Worm (Caenorhabditis elegans) whole organism, L4 larva: ENCODE results near the gene F09F7.6.

ENCODE experiments used
- D1046.2 ChIP-seq: fragments of 200-800 bp; sonication (Bioruptor generic); IDR thresholded peaks from 2 replicates; pipeline ENCODE4 v1.3.6; 2022; ENCODE audit warnings: missing genetic modification characterization, missing compliant biosample characterization
- Y48G9A.11 ChIP-seq: fragments of 200-800 bp; sonication (Bioruptor generic); IDR thresholded peaks from 2 replicates; pipeline ENCODE4 v1.3.6; 2022; ENCODE audit warnings: missing genetic modification reagents, missing genetic modification characterization, missing compliant biosample characterization
- Y75B8A.6 ChIP-seq: fragments of 200-800 bp; sonication (Bioruptor generic); IDR thresholded peaks from 2 replicates; pipeline ENCODE4 v1.3.6; 2022; ENCODE audit warnings: missing genetic modification reagents, missing genetic modification characterization, missing compliant biosample characterization
- ZK337.2 ChIP-seq: fragments of 200-800 bp; sonication (Bioruptor generic); IDR thresholded peaks from 2 replicates; pipeline ENCODE4 v1.3.6; 2022; ENCODE audit warnings: missing genetic modification reagents, missing genetic modification characterization, missing compliant biosample characterization
- aha-1 ChIP-seq: fragments of 150-350 bp; peaks from one replicate; lab custom pipeline; 2014; ENCODE audit warnings: missing biosample characterization, missing genetic modification characterization
- ceh-20 ChIP-seq: fragments of 200-800 bp; sonication (Bioruptor generic); IDR thresholded peaks from 2 replicates; pipeline ENCODE4 v1.3.6; 2022; ENCODE audit warnings: missing genetic modification reagents, missing genetic modification characterization, missing compliant biosample characterization
- ceh-44 ChIP-seq: fragments of 200-800 bp; sonication (Bioruptor generic); IDR thresholded peaks from 2 replicates; pipeline ENCODE4 v1.3.6; 2022; ENCODE audit warnings: missing genetic modification reagents, missing genetic modification characterization, missing compliant biosample characterization
- ceh-82 ChIP-seq: sonication (generic microtip); optimal IDR thresholded peaks from 2 replicates; lab custom pipeline; 2017; ENCODE audit warnings: missing biosample characterization, missing genetic modification characterization
- ctbp-1 ChIP-seq: fragments of 200-800 bp; sonication (Bioruptor generic); IDR thresholded peaks from 2 replicates; pipeline ENCODE4 v1.3.6; 2022; ENCODE audit warnings: missing genetic modification reagents, missing genetic modification characterization, missing compliant biosample characterization
- daf-16 ChIP-seq, 3 experiments: sonication (generic microtip); optimal IDR thresholded peaks; 2 replicates each; lab custom pipeline; 2016 to 2017; ENCODE audit warnings: missing genetic modification characterization in 3 of 3, missing genetic modification reagents in 3 of 3, mild to moderate bottlenecking in 2 of 3, missing compliant biosample characterization in 2 of 3, missing biosample characterization in 1 of 3, moderate library complexity in 1 of 3
- daf-8 ChIP-seq: fragments of 200-800 bp; sonication (Bioruptor generic); IDR thresholded peaks from 2 replicates; pipeline ENCODE4 v1.3.6; 2022; ENCODE audit warnings: missing genetic modification characterization, missing compliant biosample characterization
- dve-1 ChIP-seq: sonication (generic microtip); optimal IDR thresholded peaks from 2 replicates; lab custom pipeline; 2017; ENCODE audit warnings: antibody characterized with exemption, mild to moderate bottlenecking, missing genetic modification characterization, missing compliant biosample characterization; ENCODE audit not compliant: insufficient read depth
- egl-43 ChIP-seq: fragments of 200-800 bp; sonication (Bioruptor generic); IDR thresholded peaks from 2 replicates; pipeline ENCODE4 v1.3.6; 2022; ENCODE audit warnings: missing genetic modification reagents, missing genetic modification characterization, missing compliant biosample characterization
- fkh-10 ChIP-seq: fragments of 150-350 bp; optimal IDR thresholded peaks from 2 replicates; lab custom pipeline; 2014; ENCODE audit warnings: missing biosample characterization, missing genetic modification reagents, missing genetic modification characterization
- gei-8 ChIP-seq: fragments of 200-800 bp; sonication (Bioruptor generic); optimal IDR thresholded peaks from 2 replicates; lab custom pipeline; 2018; ENCODE audit warnings: mild to moderate bottlenecking, missing genetic modification characterization, missing compliant biosample characterization
- hif-1 ChIP-seq, 2 experiments: sonication (generic microtip); optimal IDR thresholded peaks; 2 replicates each; lab custom pipeline; 2016 to 2017; ENCODE audit warnings: missing compliant biosample characterization in 2 of 2, missing genetic modification characterization in 2 of 2, missing genetic modification reagents in 2 of 2, missing genotype in 2 of 2, mild to moderate bottlenecking in 1 of 2
- hlh-11 ChIP-seq: fragments of 200-800 bp; sonication (Bioruptor generic); optimal IDR thresholded peaks from 2 replicates; lab custom pipeline; 2018; ENCODE audit warnings: mild to moderate bottlenecking, missing genetic modification characterization, missing compliant biosample characterization
- hmg-1.1 ChIP-seq: fragments of 200-800 bp; sonication (Bioruptor generic); IDR thresholded peaks from 2 replicates; pipeline ENCODE4 v1.3.6; 2022; ENCODE audit warnings: missing genetic modification reagents, missing genetic modification characterization, missing compliant biosample characterization
- lin-13 ChIP-seq: fragments of 150-350 bp; optimal IDR thresholded peaks from 2 replicates; lab custom pipeline; 2014; ENCODE audit warnings: missing biosample characterization, missing genetic modification reagents, missing genetic modification characterization
- lin-15B ChIP-seq: fragments of 150-350 bp; sonication (generic microtip); optimal IDR thresholded peaks from 3 replicates; lab custom pipeline; 2014; ENCODE audit warnings: missing biosample characterization, missing genetic modification characterization
- lin-29 ChIP-seq: fragments of 200-800 bp; sonication (Bioruptor generic); IDR thresholded peaks from 2 replicates; pipeline ENCODE4 v1.3.6; 2022; ENCODE audit warnings: missing genetic modification reagents, missing genetic modification characterization, missing compliant biosample characterization
- lin-39 ChIP-seq: fragments of 150-350 bp; optimal IDR thresholded peaks from 2 replicates; lab custom pipeline; 2014; ENCODE audit warnings: missing biosample characterization, missing genetic modification reagents, missing genetic modification characterization
- mdl-1 ChIP-seq, 2 experiments: fragments of 150-350 bp in 1 of 2; sonication (generic microtip) in 1 of 2; optimal IDR thresholded peaks; 2 replicates each; lab custom pipeline; 2014 to 2017; ENCODE audit warnings: missing biosample characterization in 2 of 2, missing genetic modification characterization in 2 of 2
- mdt-29 ChIP-seq: fragments of 200-800 bp; sonication (Bioruptor generic); IDR thresholded peaks from 2 replicates; pipeline ENCODE4 v1.3.6; 2022; ENCODE audit warnings: missing genetic modification reagents, missing genetic modification characterization, missing compliant biosample characterization
- mxl-2 ChIP-seq: fragments of 200-800 bp; sonication (Bioruptor generic); conservative IDR thresholded peaks from 2 replicates; pipeline ENCODE4 v1.3.6; 2022; ENCODE audit warnings: missing genetic modification reagents, missing genetic modification characterization, missing compliant biosample characterization
- nhr-10 ChIP-seq: fragments of 150-350 bp; optimal IDR thresholded peaks from 2 replicates; lab custom pipeline; 2014; ENCODE audit warnings: missing biosample characterization, missing genetic modification characterization
- nhr-111 ChIP-seq: fragments of 200-800 bp; sonication (Bioruptor generic); optimal IDR thresholded peaks from 2 replicates; lab custom pipeline; 2018; ENCODE audit warnings: mild to moderate bottlenecking, missing genetic modification characterization, missing compliant biosample characterization
- nhr-25 ChIP-seq: sonication (generic microtip); optimal IDR thresholded peaks from 2 replicates; lab custom pipeline; 2017; ENCODE audit warnings: missing genetic modification characterization, mild to moderate bottlenecking, missing compliant biosample characterization, antibody characterized with exemption, moderate library complexity, borderline replicate concordance; ENCODE audit not compliant: insufficient read depth
- nhr-41 ChIP-seq: fragments of 200-800 bp; sonication (Bioruptor generic); IDR thresholded peaks from 2 replicates; pipeline ENCODE4 v1.3.6; 2022; ENCODE audit warnings: missing genetic modification reagents, missing genetic modification characterization, missing compliant biosample characterization
- nhr-42 ChIP-seq: fragments of 200-800 bp; sonication (Bioruptor generic); IDR thresholded peaks from 2 replicates; pipeline ENCODE4 v1.3.6; 2022; ENCODE audit warnings: missing genetic modification characterization, missing compliant biosample characterization
- nhr-6 ChIP-seq: fragments of 150-350 bp; optimal IDR thresholded peaks from 2 replicates; lab custom pipeline; 2014; ENCODE audit warnings: missing biosample characterization, missing genetic modification characterization
- nhr-76 ChIP-seq: fragments of 150-350 bp; optimal IDR thresholded peaks from 2 replicates; lab custom pipeline; 2014; ENCODE audit warnings: missing biosample characterization, missing genetic modification characterization
- saeg-2 ChIP-seq: fragments of 200-800 bp; sonication (Bioruptor generic); IDR thresholded peaks from 2 replicates; pipeline ENCODE4 v1.3.6; 2022; ENCODE audit warnings: missing genetic modification reagents, missing genetic modification characterization, missing compliant biosample characterization
- snpc-4 ChIP-seq: fragments of 150-350 bp; optimal IDR thresholded peaks from 2 replicates; lab custom pipeline; 2014; ENCODE audit warnings: missing biosample characterization, missing genetic modification characterization
- tra-1 ChIP-seq: fragments of 200-800 bp; sonication (Bioruptor generic); IDR thresholded peaks from 2 replicates; pipeline ENCODE4 v1.3.6; 2022; ENCODE audit warnings: missing genetic modification reagents, missing genetic modification characterization, missing compliant biosample characterization
- unc-39 ChIP-seq: sonication (generic microtip); optimal IDR thresholded peaks from 2 replicates; lab custom pipeline; 2017; ENCODE audit warnings: missing biosample characterization, missing genetic modification characterization
- vab-7 ChIP-seq: fragments of 200-800 bp; sonication (Bioruptor generic); IDR thresholded peaks from 2 replicates; pipeline ENCODE4 v1.3.6; 2022; ENCODE audit warnings: missing genetic modification reagents, missing genetic modification characterization, missing compliant biosample characterization
- zag-1 ChIP-seq: fragments of 150-350 bp; optimal IDR thresholded peaks from 2 replicates; lab custom pipeline; 2014; ENCODE audit warnings: missing biosample characterization, missing genetic modification characterization

Gene F09F7.6

ce11 chrIII:5543050-5543449 is 8.9 kb downstream of the F09F7.6 start, which contains the start of gene D1044.6 (continued):
- TF ChIP-seq nhr-10 (tag; lab: Kevin White, UChicago) (no peak), hif-1 (tag; optimal IDR thresholded peaks at IDR 0.05; lab: Kevin White, UChicago) (no peak)

ce11 chrIII:5541777-5542176 is 10.2 kb downstream of the F09F7.6 start:
- TF ChIP-seq gei-8 (GFP tag; lab: Kevin White, UChicago) = peak; percentile 32
- no peak for TF ChIP-seq nhr-42
- no peak for TF ChIP-seq ceh-20 (GFP tag; lab: Robert Waterston, UW)
- TF ChIP-seq aha-1 (tag; lab: Kevin White, UChicago) = peak; percentile 11
- TF ChIP-seq saeg-2 (GFP tag; lab: Robert Waterston, UW) = no peak
- TF ChIP-seq ZK337.2 (GFP tag; lab: Robert Waterston, UW) = no peak
- no peak for TF ChIP-seq mdl-1 (tag; optimal IDR thresholded peaks at IDR 0.05; lab: Kevin White, UChicago)
- no peak for TF ChIP-seq fkh-10 (GFP tag; lab: Kevin White, UChicago)
- no peak for TF ChIP-seq ceh-44
- no peak for TF ChIP-seq hmg-1.1
- no peak for TF ChIP-seq Y75B8A.6 (GFP tag; lab: Robert Waterston, UW)
- TF ChIP-seq daf-16 (GFP tag; optimal IDR thresholded peaks at IDR 0.05; lab: Kevin White, UChicago) = no peak
- no peak for TF ChIP-seq daf-16 (tag; optimal IDR thresholded peaks at IDR 0.05; lab: Kevin White, UChicago)
- TF ChIP-seq lin-13 (GFP tag; lab: Kevin White, UChicago) = no peak
- no peak for TF ChIP-seq zag-1 (tag; lab: Kevin White, UChicago)
- no peak for TF ChIP-seq lin-29 (GFP tag; lab: Robert Waterston, UW)
- no peak for TF ChIP-seq Y48G9A.11 (GFP tag; lab: Robert Waterston, UW)
- TF ChIP-seq unc-39 (tag; lab: Kevin White, UChicago) = no peak
- TF ChIP-seq hlh-11 (tag; lab: Kevin White, UChicago) = peak; percentile 10
- TF ChIP-seq mdt-29 (GFP tag; lab: Robert Waterston, UW) = no peak
- no peak for TF ChIP-seq vab-7 (GFP tag; lab: Robert Waterston, UW)
- TF ChIP-seq nhr-6 = no peak
- no peak for TF ChIP-seq D1046.2 (GFP tag; lab: Robert Waterston, UW)
- no peak for TF ChIP-seq daf-8 (GFP tag; lab: Robert Waterston, UW)
- no peak for TF ChIP-seq tra-1 (GFP tag; lab: Robert Waterston, UW)

- no peak for TF ChIP-seq nhr-10 (tag; lab: Kevin White, UChicago)
- TF ChIP-seq nhr-111 (GFP tag; lab: Kevin White, UChicago) = no peak
- TF ChIP-seq ctbp-1 = no peak
- no peak for TF ChIP-seq daf-16 (GFP tag; optimal IDR thresholded peaks at IDR 0.05; lab: Kevin White, UChicago)
- TF ChIP-seq daf-16 (tag; optimal IDR thresholded peaks at IDR 0.05; lab: Kevin White, UChicago) = no peak
- no peak for TF ChIP-seq nhr-76
- TF ChIP-seq nhr-41 (GFP tag; lab: Robert Waterston, UW) = no peak
- TF ChIP-seq nhr-42 = no peak
- no peak for TF ChIP-seq mxl-2 (GFP tag; lab: Robert Waterston, UW)
- no peak for TF ChIP-seq egl-43 (GFP tag; lab: Robert Waterston, UW)
- TF ChIP-seq Y75B8A.6 (GFP tag; lab: Robert Waterston, UW) = no peak
- no peak for TF ChIP-seq lin-39 (tag; lab: Kevin White, UChicago)
- TF ChIP-seq hif-1 (tag; optimal IDR thresholded peaks at IDR 0.05; lab: Kevin White, UChicago) = no peak
- no peak for TF ChIP-seq tra-1 (GFP tag; lab: Robert Waterston, UW)
- no peak for TF ChIP-seq dve-1
- no peak for TF ChIP-seq aha-1 (tag; lab: Kevin White, UChicago)
- no peak for TF ChIP-seq snpc-4 (tag; lab: Kevin White, UChicago)
- no peak for TF ChIP-seq ceh-82
- TF ChIP-seq lin-15B (tag; lab: Kevin White, UChicago) = no peak
- no peak for TF ChIP-seq nhr-25 (tag; lab: Kevin White, UChicago)
Measured at ce11 chrIII:5525973-5526372, 26.0 kb downstream of the F09F7.6 start, which contains the start of gene dex-1. Gene dex-1 (plus strand): TSS chrIII:5526104.
